Fruit fly (Drosophila melanogaster): ENCODE data around the gene Sirt1.

- TF ChIP-seq Hr96 (GFP tag; optimal IDR thresholded peaks at IDR 0.05) (no peak), bab1 (GFP tag; optimal IDR thresholded peaks at IDR 0.05) (no peak), toe (GFP tag; optimal IDR thresholded peaks at IDR 0.05) (no peak), CG1620 (GFP tag; optimal IDR thresholded peaks at IDR 0.05) (no peak)
These were observed 24.5 kb upstream of the Sirt1 start for dm6 chr2L:13140891-13141290.
